Worm (Caenorhabditis elegans) whole organism, young adult: Measurements from ENCODE around the gene fbxb-72.
A peak's percentile ranks its signal among the peaks of the same experiment; 100 is the strongest.

Experiments
- C06A6.2 ChIP-seq: fragments of 200-800 bp; sonication (Bioruptor generic); conservative IDR thresholded peaks from 2 replicates; pipeline ENCODE4 v1.3.6; 2022; ENCODE audit warnings: missing genetic modification characterization, missing compliant biosample characterization
- F23B12.7 ChIP-seq: sonication (generic microtip); optimal IDR thresholded peaks from 2 replicates; lab custom pipeline; 2017; ENCODE audit warnings: missing genetic modification characterization, mild to moderate bottlenecking, missing compliant biosample characterization, antibody characterized with exemption, moderate library complexity; ENCODE audit not compliant: insufficient read depth
- F37B4.10 ChIP-seq: fragments of 200-800 bp; sonication (Bioruptor generic); IDR thresholded peaks from 2 replicates; pipeline ENCODE4 v1.3.6; 2022; ENCODE audit warnings: missing genetic modification characterization, missing compliant biosample characterization
- F57A8.1 ChIP-seq: fragments of 200-800 bp; sonication (Bioruptor generic); optimal IDR thresholded peaks from 2 replicates; lab custom pipeline; 2018; ENCODE audit warnings: mild to moderate bottlenecking, missing genetic modification characterization, moderate library complexity, missing compliant biosample characterization
- T07F8.4 ChIP-seq: sonication (generic microtip); optimal IDR thresholded peaks from 2 replicates; lab custom pipeline; 2016; ENCODE audit warnings: mild to moderate bottlenecking, missing genetic modification characterization, moderate library complexity, missing compliant biosample characterization
- T26A5.8 ChIP-seq: sonication (generic microtip); optimal IDR thresholded peaks from 2 replicates; lab custom pipeline; 2016; ENCODE audit warnings: missing genetic modification characterization, missing compliant biosample characterization
- Y67H2A.10 ChIP-seq: fragments of 200-800 bp; sonication (Bioruptor generic); conservative IDR thresholded peaks from 2 replicates; pipeline ENCODE4 v1.3.6; 2022; ENCODE audit warnings: missing genetic modification reagents, missing genetic modification characterization, missing compliant biosample characterization
- Y95B8A.8 ChIP-seq: fragments of 200-800 bp; sonication (Bioruptor generic); IDR thresholded peaks from 2 replicates; pipeline ENCODE4 v1.3.6; 2022; ENCODE audit warnings: missing genetic modification reagents, missing genetic modification characterization, missing compliant biosample characterization
- attf-3 ChIP-seq: fragments of 200-800 bp; sonication (Bioruptor generic); conservative IDR thresholded peaks from 2 replicates; pipeline ENCODE4 v1.3.6; 2022; ENCODE audit warnings: missing genetic modification reagents, missing genetic modification characterization, missing compliant biosample characterization
- attf-6 ChIP-seq: fragments of 200-800 bp; sonication (Bioruptor generic); IDR thresholded peaks from 2 replicates; pipeline ENCODE4 v1.3.6; 2022; ENCODE audit warnings: missing genetic modification reagents, missing genetic modification characterization, missing compliant biosample characterization
- bed-1 ChIP-seq: fragments of 200-800 bp; sonication (Bioruptor generic); IDR thresholded peaks from 2 replicates; pipeline ENCODE4 v1.3.6; 2022; ENCODE audit warnings: missing genetic modification reagents, missing genetic modification characterization, missing compliant biosample characterization
- bed-2 ChIP-seq: fragments of 200-800 bp; sonication (Bioruptor generic); IDR thresholded peaks from 2 replicates; pipeline ENCODE4 v1.3.6; 2022; ENCODE audit warnings: missing genetic modification reagents, missing genetic modification characterization, missing compliant biosample characterization
- ceh-100 ChIP-seq: fragments of 200-800 bp; sonication (Bioruptor generic); IDR thresholded peaks from 2 replicates; pipeline ENCODE4 v1.3.6; 2022; ENCODE audit warnings: missing genetic modification reagents, missing genetic modification characterization, missing compliant biosample characterization
- ceh-27 ChIP-seq: fragments of 200-800 bp; sonication (Bioruptor generic); optimal IDR thresholded peaks from 2 replicates; lab custom pipeline; 2018; ENCODE audit warnings: mild to moderate bottlenecking, missing genetic modification characterization, moderate library complexity, missing compliant biosample characterization
- ceh-58 ChIP-seq: fragments of 200-800 bp; sonication (Bioruptor generic); IDR thresholded peaks from 2 replicates; pipeline ENCODE4 v1.3.6; 2022; ENCODE audit warnings: missing genetic modification characterization, missing compliant biosample characterization
- ceh-91 ChIP-seq: fragments of 200-800 bp; sonication (Bioruptor generic); IDR thresholded peaks from 2 replicates; pipeline ENCODE4 v1.3.6; 2022; ENCODE audit warnings: missing genetic modification reagents, missing genetic modification characterization, missing compliant biosample characterization
- chd-7 ChIP-seq: sonication (generic microtip); optimal IDR thresholded peaks from 2 replicates; lab custom pipeline; 2016; ENCODE audit warnings: mild to moderate bottlenecking, missing genetic modification characterization, moderate library complexity, missing compliant biosample characterization
- dpff-1 ChIP-seq: sonication (generic microtip); optimal IDR thresholded peaks from 2 replicates; lab custom pipeline; 2017; ENCODE audit warnings: mild to moderate bottlenecking, missing genetic modification characterization, missing compliant biosample characterization
- dpl-1 ChIP-seq: fragments of 150-350 bp; optimal IDR thresholded peaks from 2 replicates; lab custom pipeline; 2014; ENCODE audit warnings: missing biosample characterization, missing genetic modification reagents, missing genetic modification characterization
- efl-1 ChIP-seq: fragments of 150-350 bp; optimal IDR thresholded peaks from 2 replicates; lab custom pipeline; 2014; ENCODE audit warnings: missing biosample characterization, missing genetic modification reagents, missing genetic modification characterization
- ekl-4 ChIP-seq: fragments of 200-800 bp; sonication (Bioruptor generic); IDR thresholded peaks from 2 replicates; pipeline ENCODE4 v1.3.6; 2022; ENCODE audit warnings: missing genetic modification reagents, missing genetic modification characterization, missing compliant biosample characterization
- fkh-3 ChIP-seq: sonication (generic microtip); optimal IDR thresholded peaks from 2 replicates; lab custom pipeline; 2016; ENCODE audit warnings: mild to moderate bottlenecking, missing genetic modification characterization, missing compliant biosample characterization
- gei-17 ChIP-seq: fragments of 200-800 bp; sonication (Bioruptor generic); optimal IDR thresholded peaks from 2 replicates; lab custom pipeline; 2018; ENCODE audit warnings: mild to moderate bottlenecking, missing genetic modification characterization, missing compliant biosample characterization
- him-1 ChIP-seq: sonication (generic microtip); optimal IDR thresholded peaks from 2 replicates; lab custom pipeline; 2016; ENCODE audit warnings: missing genotype, missing genetic modification reagents, missing genetic modification characterization, missing compliant biosample characterization
- hlh-26 ChIP-seq: fragments of 200-800 bp; sonication (Bioruptor generic); conservative IDR thresholded peaks from 2 replicates; pipeline ENCODE4 v1.3.6; 2022; ENCODE audit warnings: missing genetic modification reagents, missing genetic modification characterization, missing compliant biosample characterization
- hrde-1 ChIP-seq: sonication (generic microtip); optimal IDR thresholded peaks from 2 replicates; lab custom pipeline; 2016; ENCODE audit warnings: missing genetic modification characterization, mild to moderate bottlenecking, missing compliant biosample characterization, moderate library complexity, missing genotype, missing genetic modification reagents, borderline replicate concordance
- let-526 ChIP-seq: fragments of 200-800 bp; sonication (Bioruptor generic); IDR thresholded peaks from 2 replicates; pipeline ENCODE4 v1.3.6; 2022; ENCODE audit warnings: missing genetic modification reagents, missing genetic modification characterization, missing compliant biosample characterization
- lin-26 ChIP-seq: fragments of 200-800 bp; sonication (Bioruptor generic); IDR thresholded peaks from 2 replicates; pipeline ENCODE4 v1.3.6; 2022; ENCODE audit warnings: missing genetic modification reagents, missing genetic modification characterization, missing compliant biosample characterization
- lin-35 ChIP-seq, 3 experiments: fragments of 150-350 bp in 2 of 3; sonication (generic microtip) in 1 of 3; optimal IDR thresholded peaks; 2 replicates each; lab custom pipeline; 2014 to 2018; ENCODE audit warnings: missing biosample characterization in 3 of 3, missing genetic modification characterization in 3 of 3, missing genetic modification reagents in 3 of 3
- lin-40 ChIP-seq: sonication (generic microtip); optimal IDR thresholded peaks from 2 replicates; lab custom pipeline; 2016; ENCODE audit warnings: missing genetic modification characterization, mild to moderate bottlenecking, missing compliant biosample characterization, missing genotype, missing genetic modification reagents
- lin-54 ChIP-seq: fragments of 200-800 bp; sonication (Bioruptor generic); optimal IDR thresholded peaks from 2 replicates; lab custom pipeline; 2018; ENCODE audit warnings: mild to moderate bottlenecking, missing genetic modification characterization, missing compliant biosample characterization
- madf-6 ChIP-seq: fragments of 200-800 bp; sonication (Bioruptor generic); IDR thresholded peaks from 2 replicates; pipeline ENCODE4 v1.3.6; 2022; ENCODE audit warnings: missing genetic modification reagents, missing genetic modification characterization, missing compliant biosample characterization
- mcd-1 ChIP-seq: fragments of 200-800 bp; sonication (Bioruptor generic); IDR thresholded peaks from 2 replicates; pipeline ENCODE4 v1.3.6; 2022; ENCODE audit warnings: missing genetic modification reagents, missing genetic modification characterization, missing compliant biosample characterization
- mxl-1 ChIP-seq: sonication (generic microtip); optimal IDR thresholded peaks from 2 replicates; lab custom pipeline; 2016; ENCODE audit warnings: missing genetic modification characterization, missing compliant biosample characterization
- nfya-1 ChIP-seq: sonication (generic microtip); optimal IDR thresholded peaks from 2 replicates; lab custom pipeline; 2017; ENCODE audit warnings: antibody characterized with exemption, missing compliant biosample characterization, missing genetic modification characterization, borderline replicate concordance; ENCODE audit not compliant: insufficient read depth
- nfya-2 ChIP-seq: fragments of 200-800 bp; sonication (Bioruptor generic); IDR thresholded peaks from 2 replicates; pipeline ENCODE4 v1.3.6; 2022; ENCODE audit warnings: missing genetic modification reagents, missing genetic modification characterization, missing compliant biosample characterization
- nhr-120 ChIP-seq: fragments of 200-800 bp; sonication (Bioruptor generic); IDR thresholded peaks from 2 replicates; pipeline ENCODE4 v1.3.6; 2022; ENCODE audit warnings: missing genetic modification characterization, missing compliant biosample characterization
- nhr-179 ChIP-seq: sonication (generic microtip); optimal IDR thresholded peaks from 2 replicates; lab custom pipeline; 2016; ENCODE audit warnings: mild to moderate bottlenecking, missing genetic modification characterization, missing compliant biosample characterization
- nhr-80 ChIP-seq: sonication (generic microtip); optimal IDR thresholded peaks from 2 replicates; lab custom pipeline; 2016; ENCODE audit warnings: missing genetic modification characterization, missing compliant biosample characterization
- pbrm-1 ChIP-seq: fragments of 200-800 bp; sonication (Bioruptor generic); IDR thresholded peaks from 2 replicates; pipeline ENCODE4 v1.3.6; 2022; ENCODE audit warnings: missing genetic modification reagents, missing genetic modification characterization, missing compliant biosample characterization
- rec-8 ChIP-seq, 2 experiments: sonication (generic microtip); optimal IDR thresholded peaks; 2 replicates each; lab custom pipeline; 2016; ENCODE audit warnings: mild to moderate bottlenecking in 2 of 2, missing genetic modification characterization in 2 of 2, missing genetic modification reagents in 2 of 2, missing genotype in 2 of 2, missing biosample characterization in 1 of 2, missing compliant biosample characterization in 1 of 2, moderate library complexity in 1 of 2
- repo-1 ChIP-seq: sonication (generic microtip); optimal IDR thresholded peaks from 2 replicates; lab custom pipeline; 2017; ENCODE audit warnings: mild to moderate bottlenecking, missing genetic modification characterization, missing compliant biosample characterization
- rpc-1 ChIP-seq, 2 experiments: fragments of 150-350 bp in 1 of 2; sonication (generic microtip) in 1 of 2; optimal IDR thresholded peaks; 2 replicates each; lab custom pipeline; 2014 to 2018; ENCODE audit warnings: missing biosample characterization in 1 of 2, missing genetic modification characterization in 1 of 2, missing genetic modification reagents in 1 of 2, missing genotype in 1 of 2
- sea-2 ChIP-seq: fragments of 200-800 bp; sonication (Bioruptor generic); IDR thresholded peaks from 2 replicates; pipeline ENCODE4 v1.3.6; 2022; ENCODE audit warnings: missing genetic modification characterization, missing compliant biosample characterization
- tlf-1 ChIP-seq: fragments of 200-800 bp; sonication (Bioruptor generic); optimal IDR thresholded peaks from 2 replicates; lab custom pipeline; 2018; ENCODE audit warnings: mild to moderate bottlenecking, missing genetic modification characterization, missing compliant biosample characterization
- unc-130 ChIP-seq: sonication (generic microtip); optimal IDR thresholded peaks from 2 replicates; lab custom pipeline; 2016; ENCODE audit warnings: missing genetic modification reagents, missing genetic modification characterization, missing compliant biosample characterization
- zim-3 ChIP-seq: sonication (generic microtip); optimal IDR thresholded peaks from 2 replicates; lab custom pipeline; 2017; ENCODE audit warnings: mild to moderate bottlenecking, missing genetic modification characterization, moderate library complexity, missing compliant biosample characterization
- ztf-18 ChIP-seq: sonication (generic microtip); optimal IDR thresholded peaks from 2 replicates; lab custom pipeline; 2016; ENCODE audit warnings: missing genotype, mild to moderate bottlenecking, missing genetic modification characterization, missing compliant biosample characterization
- ztf-22 ChIP-seq: fragments of 200-800 bp; sonication (Bioruptor generic); optimal IDR thresholded peaks from 2 replicates; lab custom pipeline; 2018; ENCODE audit warnings: mild to moderate bottlenecking, missing genetic modification characterization, moderate library complexity, missing compliant biosample characterization

Gene fbxb-72

ce11 chrV:730216-730615, 6.5 kb upstream of the fbxb-72 start (continued):
- no peak for TF ChIP-seq ceh-100
- TF ChIP-seq nfya-1, result no peak
- no peak for TF ChIP-seq hlh-26
- no peak for TF ChIP-seq efl-1 (GFP tag; lab: Kevin White, UChicago)
- 0 out of 2 replicates have a peak, but pooled peaks have one; percentile 36 for TF ChIP-seq Y95B8A.8 (GFP tag; lab: Robert Waterston, UW)
- TF ChIP-seq sea-2 (GFP tag; lab: Robert Waterston, UW), result no peak
- no peak for TF ChIP-seq F23B12.7 (tag; lab: Kevin White, UChicago)
- TF ChIP-seq lin-54 (GFP tag; lab: Kevin White, UChicago), result peak; percentile 11
- no peak for TF ChIP-seq F57A8.1 (GFP tag; lab: Kevin White, UChicago)
- no peak for TF ChIP-seq fkh-3 (tag; lab: Kevin White, UChicago)
- TF ChIP-seq Y67H2A.10 (GFP tag; lab: Robert Waterston, UW), result no peak
- TF ChIP-seq chd-7, result peak; percentile 66
- TF ChIP-seq bed-2 (GFP tag; lab: Robert Waterston, UW), result no peak
- TF ChIP-seq mxl-1 (tag; lab: Kevin White, UChicago), result no peak
- no peak for TF ChIP-seq ceh-91 (GFP tag; lab: Robert Waterston, UW)
- no peak for TF ChIP-seq unc-130 (GFP tag; lab: Kevin White, UChicago)
- no peak for TF ChIP-seq madf-6 (GFP tag; lab: Robert Waterston, UW)
- TF ChIP-seq bed-1 (GFP tag; lab: Robert Waterston, UW), result no peak
- TF ChIP-seq ekl-4 (GFP tag; lab: Robert Waterston, UW), result no peak
- TF ChIP-seq ceh-58 (GFP tag; lab: Robert Waterston, UW), result no peak
- TF ChIP-seq ztf-18 (tag; lab: Kevin White, UChicago), result no peak
- 0 out of 2 replicates have a peak, but pooled peaks have one; percentile 24 for TF ChIP-seq lin-26 (GFP tag; lab: Robert Waterston, UW)
- no peak for TF ChIP-seq dpl-1 (GFP tag; lab: Kevin White, UChicago)
- TF ChIP-seq nhr-179 (tag; lab: Kevin White, UChicago), result no peak
- TF ChIP-seq gei-17, result no peak
- no peak for TF ChIP-seq zim-3 (tag; lab: Kevin White, UChicago)
- no peak for TF ChIP-seq pbrm-1 (GFP tag; lab: Robert Waterston, UW)
- TF ChIP-seq ceh-27, result no peak
- TF ChIP-seq repo-1 (tag; lab: Kevin White, UChicago), result peak; percentile 56
- no peak for TF ChIP-seq rec-8 (tag; optimal IDR thresholded peaks at IDR 0.05; lab: Kevin White, UChicago)
- TF ChIP-seq attf-3 (GFP tag; lab: Robert Waterston, UW), result no peak
- no peak for TF ChIP-seq rpc-1 (optimal IDR thresholded peaks at IDR 0.05; lab: Kevin White, UChicago)
- no peak for TF ChIP-seq rpc-1 (tag; optimal IDR thresholded peaks at IDR 0.05; lab: Kevin White, UChicago)
- TF ChIP-seq let-526, result peak; percentile 27
- TF ChIP-seq F37B4.10 (GFP tag; lab: Robert Waterston, UW), result no peak
- TF ChIP-seq tlf-1 (GFP tag; lab: Kevin White, UChicago), result peak; percentile 46
- TF ChIP-seq hrde-1 (tag; lab: Kevin White, UChicago), result no peak
- TF ChIP-seq C06A6.2 (GFP tag; lab: Robert Waterston, UW), result no peak; the same call in 1 of the 2 replicates
- no peak for TF ChIP-seq lin-35 (GFP tag; optimal IDR thresholded peaks at IDR 0.05; lab: Kevin White, UChicago)
- no peak for TF ChIP-seq T07F8.4
- no peak for TF ChIP-seq nfya-2 (GFP tag; lab: Robert Waterston, UW)
- no peak for TF ChIP-seq attf-6
- TF ChIP-seq nhr-120, result no peak
- peak; percentile 47 for TF ChIP-seq lin-40 (tag; lab: Kevin White, UChicago)
- TF ChIP-seq ztf-22 (GFP tag; lab: Kevin White, UChicago), result peak; percentile 39
- TF ChIP-seq T26A5.8 (tag; lab: Kevin White, UChicago), result no peak
- TF ChIP-seq mcd-1 (GFP tag; lab: Robert Waterston, UW), result no peak
- TF ChIP-seq him-1 (tag; lab: Kevin White, UChicago), result no peak
- TF ChIP-seq nhr-80, result peak; percentile 54
- TF ChIP-seq dpff-1, result no peak
